Worm (Caenorhabditis elegans) whole organism, young adult: Measurements from ENCODE around the gene T10D4.1.
"Not testable (repeated sequence)": the region's sequence is repeated elsewhere in the genome, so short reads cannot be mapped to it uniquely, and the experiment has no call there.

ENCODE experiments used
- B0019.2 ChIP-seq: fragments of 200-800 bp; sonication (Bioruptor generic); conservative IDR thresholded peaks from 2 replicates; pipeline ENCODE4 v1.3.6; 2022; ENCODE audit warnings: missing genetic modification reagents, missing genetic modification characterization, missing compliant biosample characterization
- B0261.1 ChIP-seq: sonication (generic microtip); optimal IDR thresholded peaks from 2 replicates; lab custom pipeline; 2016; ENCODE audit warnings: mild to moderate bottlenecking, missing genetic modification characterization, moderate library complexity, missing compliant biosample characterization
- C06A6.2 ChIP-seq: fragments of 200-800 bp; sonication (Bioruptor generic); conservative IDR thresholded peaks from 2 replicates; pipeline ENCODE4 v1.3.6; 2022; ENCODE audit warnings: missing genetic modification characterization, missing compliant biosample characterization
- F22D6.2 ChIP-seq: sonication (generic microtip); optimal IDR thresholded peaks from 2 replicates; lab custom pipeline; 2016; ENCODE audit warnings: mild to moderate bottlenecking, missing genetic modification characterization, missing compliant biosample characterization
- F39B2.1 ChIP-seq: fragments of 200-800 bp; sonication (Bioruptor generic); IDR thresholded peaks from 2 replicates; pipeline ENCODE4 v1.3.6; 2022; ENCODE audit warnings: missing genetic modification reagents, missing genetic modification characterization, missing compliant biosample characterization
- T07F8.4 ChIP-seq: sonication (generic microtip); optimal IDR thresholded peaks from 2 replicates; lab custom pipeline; 2016; ENCODE audit warnings: mild to moderate bottlenecking, missing genetic modification characterization, moderate library complexity, missing compliant biosample characterization
- T26A5.8 ChIP-seq: sonication (generic microtip); optimal IDR thresholded peaks from 2 replicates; lab custom pipeline; 2016; ENCODE audit warnings: missing genetic modification characterization, missing compliant biosample characterization
- Y53F4B.3 ChIP-seq: fragments of 200-800 bp; sonication (Bioruptor generic); IDR thresholded peaks from 2 replicates; pipeline ENCODE4 v1.3.6; 2022; ENCODE audit warnings: missing genetic modification reagents, missing genetic modification characterization, missing compliant biosample characterization
- Y67H2A.10 ChIP-seq: fragments of 200-800 bp; sonication (Bioruptor generic); conservative IDR thresholded peaks from 2 replicates; pipeline ENCODE4 v1.3.6; 2022; ENCODE audit warnings: missing genetic modification reagents, missing genetic modification characterization, missing compliant biosample characterization
- aptf-2 ChIP-seq: fragments of 200-800 bp; sonication (Bioruptor generic); conservative IDR thresholded peaks from 2 replicates; pipeline ENCODE4 v1.3.6; 2022; ENCODE audit warnings: missing genetic modification reagents, missing genetic modification characterization, missing compliant biosample characterization
- ccch-3 ChIP-seq: fragments of 200-800 bp; sonication (Bioruptor generic); optimal IDR thresholded peaks from 2 replicates; lab custom pipeline; 2018; ENCODE audit warnings: mild to moderate bottlenecking, missing genetic modification characterization, missing compliant biosample characterization
- cebp-1 ChIP-seq, 2 experiments: fragments of 200-800 bp in 1 of 2; sonication (Bioruptor generic) in 1 of 2; sonication (generic microtip) in 1 of 2; IDR thresholded peaks in 1 of 2; optimal IDR thresholded peaks in 1 of 2; 2 replicates each; pipeline versions ENCODE4 v1.3.6 to Lab custom; 2017 to 2022; ENCODE audit warnings: missing compliant biosample characterization in 2 of 2, missing genetic modification characterization in 2 of 2, mild to moderate bottlenecking in 1 of 2, missing genetic modification reagents in 1 of 2, moderate library complexity in 1 of 2
- ceh-100 ChIP-seq: fragments of 200-800 bp; sonication (Bioruptor generic); IDR thresholded peaks from 2 replicates; pipeline ENCODE4 v1.3.6; 2022; ENCODE audit warnings: missing genetic modification reagents, missing genetic modification characterization, missing compliant biosample characterization
- ceh-27 ChIP-seq: fragments of 200-800 bp; sonication (Bioruptor generic); optimal IDR thresholded peaks from 2 replicates; lab custom pipeline; 2018; ENCODE audit warnings: mild to moderate bottlenecking, missing genetic modification characterization, moderate library complexity, missing compliant biosample characterization
- egl-44 ChIP-seq: fragments of 200-800 bp; sonication (Bioruptor generic); IDR thresholded peaks from 2 replicates; pipeline ENCODE4 v1.3.6; 2022; ENCODE audit warnings: missing genetic modification reagents, missing genetic modification characterization, missing compliant biosample characterization
- fkh-3 ChIP-seq: sonication (generic microtip); optimal IDR thresholded peaks from 2 replicates; lab custom pipeline; 2016; ENCODE audit warnings: mild to moderate bottlenecking, missing genetic modification characterization, missing compliant biosample characterization
- him-1 ChIP-seq: sonication (generic microtip); optimal IDR thresholded peaks from 2 replicates; lab custom pipeline; 2016; ENCODE audit warnings: missing genotype, missing genetic modification reagents, missing genetic modification characterization, missing compliant biosample characterization
- hlh-26 ChIP-seq: fragments of 200-800 bp; sonication (Bioruptor generic); conservative IDR thresholded peaks from 2 replicates; pipeline ENCODE4 v1.3.6; 2022; ENCODE audit warnings: missing genetic modification reagents, missing genetic modification characterization, missing compliant biosample characterization
- hmg-20 ChIP-seq: fragments of 200-800 bp; sonication (Bioruptor generic); IDR thresholded peaks from 2 replicates; pipeline ENCODE4 v1.3.6; 2022; ENCODE audit warnings: missing genetic modification reagents, missing genetic modification characterization, missing compliant biosample characterization
- hrde-1 ChIP-seq: sonication (generic microtip); optimal IDR thresholded peaks from 2 replicates; lab custom pipeline; 2016; ENCODE audit warnings: missing genetic modification characterization, mild to moderate bottlenecking, missing compliant biosample characterization, moderate library complexity, missing genotype, missing genetic modification reagents, borderline replicate concordance
- let-607 ChIP-seq, 2 experiments: fragments of 200-800 bp in 1 of 2; sonication (Bioruptor generic) in 1 of 2; sonication (generic microtip) in 1 of 2; optimal IDR thresholded peaks; 2 replicates each; lab custom pipeline; 2016 to 2018; ENCODE audit warnings: mild to moderate bottlenecking in 2 of 2, missing compliant biosample characterization in 2 of 2, missing genetic modification characterization in 2 of 2, moderate library complexity in 2 of 2, missing genotype in 1 of 2
- lin-40 ChIP-seq: sonication (generic microtip); optimal IDR thresholded peaks from 2 replicates; lab custom pipeline; 2016; ENCODE audit warnings: missing genetic modification characterization, mild to moderate bottlenecking, missing compliant biosample characterization, missing genotype, missing genetic modification reagents
- lir-1 ChIP-seq: fragments of 200-800 bp; sonication (Bioruptor generic); conservative IDR thresholded peaks from 2 replicates; pipeline ENCODE4 v1.3.6; 2022; ENCODE audit warnings: missing genetic modification reagents, missing genetic modification characterization, missing compliant biosample characterization
- madf-6 ChIP-seq: fragments of 200-800 bp; sonication (Bioruptor generic); IDR thresholded peaks from 2 replicates; pipeline ENCODE4 v1.3.6; 2022; ENCODE audit warnings: missing genetic modification reagents, missing genetic modification characterization, missing compliant biosample characterization
- madf-8 ChIP-seq: fragments of 200-800 bp; sonication (Bioruptor generic); conservative IDR thresholded peaks from 2 replicates; pipeline ENCODE4 v1.3.6; 2022; ENCODE audit warnings: missing genetic modification reagents, missing genetic modification characterization, missing compliant biosample characterization
- nfya-2 ChIP-seq: fragments of 200-800 bp; sonication (Bioruptor generic); IDR thresholded peaks from 2 replicates; pipeline ENCODE4 v1.3.6; 2022; ENCODE audit warnings: missing genetic modification reagents, missing genetic modification characterization, missing compliant biosample characterization
- rpc-1 ChIP-seq, 2 experiments: fragments of 150-350 bp in 1 of 2; sonication (generic microtip) in 1 of 2; optimal IDR thresholded peaks; 2 replicates each; lab custom pipeline; 2014 to 2018; ENCODE audit warnings: missing biosample characterization in 1 of 2, missing genetic modification characterization in 1 of 2, missing genetic modification reagents in 1 of 2, missing genotype in 1 of 2
- snpc-4 ChIP-seq, 5 experiments: fragments of 150-350 bp in 1 of 5; sonication (generic microtip) in 4 of 5; optimal IDR thresholded peaks; 2 replicates each; lab custom pipeline; 2014 to 2018; ENCODE audit warnings: missing genetic modification characterization in 5 of 5, missing biosample characterization in 3 of 5, antibody characterized with exemption in 2 of 5, mild to moderate bottlenecking in 2 of 5, missing compliant biosample characterization in 2 of 5, missing genotype in 2 of 5, moderate library complexity in 2 of 5, missing genetic modification reagents in 1 of 5
- sptf-2 ChIP-seq: fragments of 200-800 bp; sonication (Bioruptor generic); optimal IDR thresholded peaks from 2 replicates; lab custom pipeline; 2018; ENCODE audit warnings: mild to moderate bottlenecking, missing genetic modification characterization, missing compliant biosample characterization
- tbp1 ChIP-seq: fragments of 200-800 bp; sonication (Bioruptor generic); optimal IDR thresholded peaks from 2 replicates; lab custom pipeline; 2018; ENCODE audit warnings: mild to moderate bottlenecking, missing genetic modification characterization, missing compliant biosample characterization
- tbx-9 ChIP-seq: sonication (generic microtip); optimal IDR thresholded peaks from 2 replicates; lab custom pipeline; 2016; ENCODE audit warnings: borderline replicate concordance, missing genetic modification characterization, inconsistent platforms, missing compliant biosample characterization
- ztf-18 ChIP-seq: sonication (generic microtip); optimal IDR thresholded peaks from 2 replicates; lab custom pipeline; 2016; ENCODE audit warnings: missing genotype, mild to moderate bottlenecking, missing genetic modification characterization, missing compliant biosample characterization
- ztf-25 ChIP-seq: fragments of 200-800 bp; sonication (Bioruptor generic); IDR thresholded peaks from 2 replicates; pipeline ENCODE4 v1.3.6; 2022; ENCODE audit warnings: missing genetic modification reagents, missing genetic modification characterization, missing compliant biosample characterization
- ztf-3 ChIP-seq: fragments of 200-800 bp; sonication (Bioruptor generic); optimal IDR thresholded peaks from 2 replicates; lab custom pipeline; 2018; ENCODE audit warnings: mild to moderate bottlenecking, missing genetic modification characterization, missing compliant biosample characterization

The T10D4.1 gene

DNA sequence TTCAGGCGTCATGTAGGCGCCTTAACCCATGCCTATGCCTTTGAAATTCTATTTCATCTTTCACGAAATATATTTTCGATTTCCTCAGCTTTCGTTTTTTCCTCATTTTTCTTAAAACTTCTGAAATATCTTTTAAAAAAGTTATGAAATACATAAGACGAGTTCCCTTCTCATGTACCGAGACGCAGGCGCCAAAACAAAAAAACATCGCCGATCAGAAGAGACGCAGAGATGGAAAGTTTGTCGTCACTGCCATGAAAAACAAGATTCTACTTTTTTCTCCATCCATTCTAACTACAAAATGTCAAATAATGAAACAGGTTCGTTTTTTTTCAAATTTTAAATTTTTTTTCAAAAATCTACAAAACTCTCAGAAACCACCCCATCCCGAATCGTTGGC is 20.9 kb upstream of the T10D4.1 start, which contains the start of gene chil-24 (continued):
- no peak for TF ChIP-seq madf-8 (GFP tag; lab: Robert Waterston, UW)
- TF ChIP-seq hrde-1 (tag; lab: Kevin White, UChicago), result no peak
- TF ChIP-seq hlh-26 (GFP tag; lab: Robert Waterston, UW), result no peak
- TF ChIP-seq sptf-2, result no peak
- TF ChIP-seq lin-40, result no peak

- TF ChIP-seq hmg-20 (GFP tag; lab: Robert Waterston, UW) (no peak), aptf-2 (no peak), egl-44 (GFP tag; lab: Robert Waterston, UW) (no peak), B0019.2 (GFP tag; lab: Robert Waterston, UW) (no peak), hlh-26 (GFP tag; lab: Robert Waterston, UW) (no peak), nfya-2 (GFP tag; lab: Robert Waterston, UW) (no peak), tbx-9 (no peak), let-607 (tag; optimal IDR thresholded peaks at IDR 0.05; lab: Kevin White, UChicago) (no peak), ztf-18 (no peak), ztf-3 (GFP tag; lab: Kevin White, UChicago) (no peak), ccch-3 (GFP tag; lab: Kevin White, UChicago) (no peak), F22D6.2 (tag; lab: Kevin White, UChicago) (no peak), lir-1 (GFP tag; lab: Robert Waterston, UW) (no peak), C06A6.2 (GFP tag; lab: Robert Waterston, UW) (no peak), tbp1 (no peak), cebp-1 (GFP tag; IDR thresholded peaks at IDR 0.05; lab: Robert Waterston, UW) (no peak), cebp-1 (tag; optimal IDR thresholded peaks at IDR 0.05; lab: Kevin White, UChicago) (no peak), snpc-4 (GFP tag; optimal IDR thresholded peaks at IDR 0.05; lab: Kevin White, UChicago) (no peak), snpc-4 (tag; optimal IDR thresholded peaks at IDR 0.05; lab: Kevin White, UChicago) (no peak), Y53F4B.3 (no peak)
These were observed 14.6 kb upstream of the T10D4.1 start for ce11 chrII:3135293-3135692.

- TF ChIP-seq him-1 (tag; lab: Kevin White, UChicago), result no peak
- TF ChIP-seq B0261.1, result no peak
- no peak for TF ChIP-seq ztf-25 (GFP tag; lab: Robert Waterston, UW)
- no peak for TF ChIP-seq ceh-27 (GFP tag; lab: Kevin White, UChicago)
- TF ChIP-seq T07F8.4 (tag; lab: Kevin White, UChicago), result no peak
- TF ChIP-seq fkh-3 (tag; lab: Kevin White, UChicago), result no peak
- no peak for TF ChIP-seq ztf-18
- no peak for TF ChIP-seq C06A6.2 (GFP tag; lab: Robert Waterston, UW)
- TF ChIP-seq madf-6 (GFP tag; lab: Robert Waterston, UW), result no peak
- TF ChIP-seq Y67H2A.10 (GFP tag; lab: Robert Waterston, UW), result no peak
- no peak for TF ChIP-seq F39B2.1 (GFP tag; lab: Robert Waterston, UW)
- TF ChIP-seq lir-1 (GFP tag; lab: Robert Waterston, UW), result no peak
- TF ChIP-seq, all 124 proteins: peak for 0
These were observed 12.1 kb upstream of the T10D4.1 start, which contains the start of gene sri-54 for ce11 chrII:3137804-3138203. Gene sri-54 (minus strand): TSS chrII:3137904.

DNA sequence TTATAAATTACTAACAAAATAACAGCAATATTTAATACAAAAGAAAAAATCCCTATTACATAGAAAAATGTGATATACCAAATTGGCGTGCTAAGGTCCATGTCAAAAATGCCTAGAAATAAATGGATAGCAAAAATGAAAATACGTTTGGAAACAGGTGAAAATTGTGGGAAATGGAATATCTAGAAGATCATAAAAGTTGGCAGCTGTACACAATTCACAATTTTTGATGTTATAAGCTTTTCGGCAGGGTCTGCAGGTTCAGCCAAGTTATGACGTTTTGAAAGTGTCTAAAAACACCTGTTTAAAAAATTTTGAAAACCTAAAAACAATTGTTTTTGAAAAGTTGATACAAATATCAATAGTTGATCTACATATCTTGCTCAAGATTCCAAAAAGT is 7.1 kb upstream of the T10D4.1 start, which contains the start of gene sri-42:
sri-42 (minus strand) TSS at position 101 of the 400 bp plus-strand sequence.
- not testable (repeated sequence) for TF ChIP-seq T26A5.8; rpc-1 (optimal IDR thresholded peaks at IDR 0.05; lab: Kevin White, UChicago); rpc-1 (tag; optimal IDR thresholded peaks at IDR 0.05; lab: Kevin White, UChicago); ceh-100 (GFP tag; lab: Robert Waterston, UW)
